Worm (Caenorhabditis elegans) whole organism, L1 larva: ENCODE results near the gene fli-1.

Experiments
- C16A3.4 ChIP-seq: fragments of 150-350 bp; optimal IDR thresholded peaks from 2 replicates; lab custom pipeline; 2014; ENCODE audit warnings: missing biosample characterization, missing genetic modification characterization
- C34B4.2 ChIP-seq: sonication (generic microtip); optimal IDR thresholded peaks from 2 replicates; lab custom pipeline; 2017; ENCODE audit warnings: mild to moderate bottlenecking, missing genetic modification characterization, missing compliant biosample characterization
- F16B12.6 ChIP-seq: fragments of 150-350 bp; optimal IDR thresholded peaks from 2 replicates; lab custom pipeline; 2014; ENCODE audit warnings: missing biosample characterization, missing genetic modification characterization
- Y116A8C.19 ChIP-seq: sonication (generic microtip); optimal IDR thresholded peaks from 2 replicates; lab custom pipeline; 2016; ENCODE audit warnings: missing compliant biosample characterization, missing genetic modification characterization, borderline replicate concordance
- alr-1 ChIP-seq: fragments of 200-800 bp; sonication (Bioruptor generic); optimal IDR thresholded peaks from 2 replicates; lab custom pipeline; 2018; ENCODE audit warnings: borderline replicate concordance, mild to moderate bottlenecking, missing genetic modification characterization, missing compliant biosample characterization
- blmp-1 ChIP-seq: fragments of 150-350 bp; optimal IDR thresholded peaks from 2 replicates; lab custom pipeline; 2014; ENCODE audit warnings: missing biosample characterization, missing genetic modification characterization
- ceh-8 ChIP-seq: fragments of 200-800 bp; sonication (Bioruptor generic); optimal IDR thresholded peaks from 2 replicates; lab custom pipeline; 2018; ENCODE audit warnings: mild to moderate bottlenecking, missing genetic modification characterization, moderate library complexity, missing compliant biosample characterization
- ceh-82 ChIP-seq, 3 experiments: fragments of 150-350 bp in 1 of 3; sonication (generic microtip) in 2 of 3; optimal IDR thresholded peaks; 2 replicates each; lab custom pipeline; 2014 to 2017; ENCODE audit warnings: missing biosample characterization in 3 of 3, missing genetic modification characterization in 3 of 3
- ceh-88 ChIP-seq: fragments of 200-800 bp; sonication (Bioruptor generic); IDR thresholded peaks from 2 replicates; pipeline ENCODE4 v1.3.6; 2022; ENCODE audit warnings: missing genetic modification characterization, missing compliant biosample characterization
- ceh-90 ChIP-seq: sonication (generic microtip); optimal IDR thresholded peaks from 2 replicates; lab custom pipeline; 2016; ENCODE audit warnings: missing genetic modification characterization, missing compliant biosample characterization
- ces-1 ChIP-seq: fragments of 150-350 bp; optimal IDR thresholded peaks from 2 replicates; lab custom pipeline; 2014; ENCODE audit warnings: missing biosample characterization, missing genetic modification reagents, missing genetic modification characterization
- dpl-1 ChIP-seq, 3 experiments: fragments of 150-350 bp in 2 of 3; sonication (generic microtip) in 1 of 3; optimal IDR thresholded peaks; 2 replicates each; lab custom pipeline; 2014 to 2017; ENCODE audit warnings: missing biosample characterization in 3 of 3, missing genetic modification characterization in 3 of 3, missing genetic modification reagents in 3 of 3
- dsc-1 ChIP-seq: sonication (generic microtip); optimal IDR thresholded peaks from 2 replicates; lab custom pipeline; 2016; ENCODE audit warnings: mild to moderate bottlenecking, missing genetic modification characterization, missing compliant biosample characterization
- egl-27 ChIP-seq, 2 experiments: fragments of 150-350 bp in 1 of 2; sonication (generic microtip); optimal IDR thresholded peaks; 3 replicates each; lab custom pipeline; 2017 to 2018; ENCODE audit warnings: missing biosample characterization in 2 of 2, missing genetic modification characterization in 2 of 2, missing genetic modification reagents in 2 of 2
- ets-5 ChIP-seq: fragments of 200-800 bp; sonication (Bioruptor generic); IDR thresholded peaks from 2 replicates; pipeline ENCODE4 v1.3.6; 2022; ENCODE audit warnings: missing genetic modification characterization, missing compliant biosample characterization
- fkh-4 ChIP-seq: sonication (generic microtip); optimal IDR thresholded peaks from 2 replicates; lab custom pipeline; 2016; ENCODE audit warnings: missing compliant biosample characterization, missing genetic modification characterization, borderline replicate concordance
- fkh-8 ChIP-seq: sonication (generic microtip); optimal IDR thresholded peaks from 2 replicates; lab custom pipeline; 2016; ENCODE audit warnings: mild to moderate bottlenecking, missing genetic modification characterization, missing compliant biosample characterization
- grh-1 ChIP-seq: fragments of 200-800 bp; sonication (Bioruptor generic); IDR thresholded peaks from 2 replicates; pipeline ENCODE4 v1.3.6; 2022; ENCODE audit warnings: missing genetic modification reagents, missing genetic modification characterization, missing compliant biosample characterization
- hlh-17 ChIP-seq: fragments of 200-800 bp; sonication (Bioruptor generic); optimal IDR thresholded peaks from 2 replicates; lab custom pipeline; 2018; ENCODE audit warnings: missing genetic modification characterization, mild to moderate bottlenecking, missing compliant biosample characterization, moderate library complexity, borderline replicate concordance
- hpl-2 ChIP-seq: fragments of 150-350 bp; optimal IDR thresholded peaks from 2 replicates; lab custom pipeline; 2014; ENCODE audit warnings: missing biosample characterization, missing genetic modification reagents, missing genetic modification characterization
- irx-1 ChIP-seq: sonication (generic microtip); optimal IDR thresholded peaks from 2 replicates; lab custom pipeline; 2016; ENCODE audit warnings: missing genetic modification characterization, missing compliant biosample characterization
- lin-13 ChIP-seq: fragments of 150-350 bp; optimal IDR thresholded peaks from 2 replicates; lab custom pipeline; 2014; ENCODE audit warnings: missing biosample characterization, missing genetic modification reagents, missing genetic modification characterization
- lin-15B ChIP-seq: fragments of 150-350 bp; sonication (generic microtip); optimal IDR thresholded peaks from 3 replicates; lab custom pipeline; 2014; ENCODE audit warnings: missing biosample characterization, missing genetic modification characterization
- lin-39 ChIP-seq: fragments of 150-350 bp; optimal IDR thresholded peaks from 2 replicates; lab custom pipeline; 2014; ENCODE audit warnings: missing biosample characterization, missing genetic modification reagents, missing genetic modification characterization
- mab-9 ChIP-seq: fragments of 200-800 bp; sonication (Bioruptor generic); IDR thresholded peaks from 2 replicates; pipeline ENCODE4 v1.3.6; 2022; ENCODE audit warnings: missing genetic modification reagents, missing genetic modification characterization, missing compliant biosample characterization
- mep-1 ChIP-seq: fragments of 150-350 bp; optimal IDR thresholded peaks from 2 replicates; lab custom pipeline; 2014; ENCODE audit warnings: missing biosample characterization, missing genetic modification characterization
- nhr-11 ChIP-seq: fragments of 150-350 bp; optimal IDR thresholded peaks from 2 replicates; lab custom pipeline; 2014; ENCODE audit warnings: missing biosample characterization, missing genetic modification characterization
- nhr-12 ChIP-seq: sonication (generic microtip); optimal IDR thresholded peaks from 2 replicates; lab custom pipeline; 2017; ENCODE audit warnings: missing biosample characterization, missing genetic modification characterization
- nhr-237 ChIP-seq: fragments of 150-350 bp; optimal IDR thresholded peaks from 2 replicates; lab custom pipeline; 2014; ENCODE audit warnings: missing biosample characterization, missing genetic modification characterization
- nhr-28 ChIP-seq: fragments of 150-350 bp; optimal IDR thresholded peaks from 2 replicates; lab custom pipeline; 2014; ENCODE audit warnings: missing biosample characterization, missing genetic modification characterization
- nhr-47 ChIP-seq: sonication (generic microtip); optimal IDR thresholded peaks from 2 replicates; lab custom pipeline; 2016; ENCODE audit warnings: mild to moderate bottlenecking, missing genetic modification characterization, moderate library complexity, missing compliant biosample characterization
- nhr-71 ChIP-seq: sonication (generic microtip); optimal IDR thresholded peaks from 2 replicates; lab custom pipeline; 2016; ENCODE audit warnings: mild to moderate bottlenecking, missing genetic modification characterization, moderate library complexity, missing compliant biosample characterization
- nhr-76 ChIP-seq: sonication (generic microtip); optimal IDR thresholded peaks from 2 replicates; lab custom pipeline; 2017; ENCODE audit warnings: missing biosample characterization, missing genetic modification characterization
- nhr-77 ChIP-seq: fragments of 150-350 bp; optimal IDR thresholded peaks from 2 replicates; lab custom pipeline; 2014; ENCODE audit warnings: missing biosample characterization, missing genetic modification characterization
- nhr-84 ChIP-seq: sonication (generic microtip); optimal IDR thresholded peaks from 2 replicates; lab custom pipeline; 2017; ENCODE audit warnings: missing biosample characterization, missing genetic modification characterization
- nhr-85 ChIP-seq: sonication (generic microtip); peaks from one replicate; lab custom pipeline; 2016; ENCODE audit warnings: missing genetic modification characterization, inconsistent platforms, missing compliant biosample characterization
- pag-3 ChIP-seq: sonication (generic microtip); optimal IDR thresholded peaks from 2 replicates; lab custom pipeline; 2017; ENCODE audit warnings: missing genetic modification characterization, mild to moderate bottlenecking, missing compliant biosample characterization, antibody characterized with exemption, borderline replicate concordance; ENCODE audit not compliant: insufficient read depth
- pax-3 ChIP-seq: fragments of 200-800 bp; sonication (Bioruptor generic); optimal IDR thresholded peaks from 2 replicates; lab custom pipeline; 2018; ENCODE audit warnings: mild to moderate bottlenecking, missing genetic modification characterization, moderate library complexity, missing compliant biosample characterization
- pqm-1 ChIP-seq: sonication (generic microtip); optimal IDR thresholded peaks from 3 replicates; lab custom pipeline; 2017; ENCODE audit warnings: missing biosample characterization, missing genetic modification characterization
- skn-1 ChIP-seq: fragments of 150-350 bp; optimal IDR thresholded peaks from 2 replicates; lab custom pipeline; 2014; ENCODE audit warnings: missing biosample characterization, missing genetic modification characterization
- snu-23 ChIP-seq: sonication (generic microtip); optimal IDR thresholded peaks from 2 replicates; lab custom pipeline; 2016; ENCODE audit warnings: missing genetic modification characterization, missing compliant biosample characterization
- sox-4 ChIP-seq: sonication (generic microtip); optimal IDR thresholded peaks from 2 replicates; lab custom pipeline; 2016; ENCODE audit warnings: missing genetic modification characterization, missing compliant biosample characterization
- sptf-1 ChIP-seq: fragments of 150-350 bp; optimal IDR thresholded peaks from 2 replicates; lab custom pipeline; 2014; ENCODE audit warnings: missing biosample characterization, missing genetic modification characterization
- sup-37 ChIP-seq: fragments of 200-800 bp; sonication (Bioruptor generic); optimal IDR thresholded peaks from 2 replicates; lab custom pipeline; 2018; ENCODE audit warnings: mild to moderate bottlenecking, missing genetic modification characterization, missing compliant biosample characterization
- tbx-2 ChIP-seq: sonication (generic microtip); optimal IDR thresholded peaks from 2 replicates; lab custom pipeline; 2016; ENCODE audit warnings: missing genetic modification characterization, missing compliant biosample characterization
- tlp-1 ChIP-seq: fragments of 150-350 bp; optimal IDR thresholded peaks from 2 replicates; lab custom pipeline; 2014; ENCODE audit warnings: missing biosample characterization, missing genetic modification characterization
- unc-130 ChIP-seq: fragments of 150-350 bp; optimal IDR thresholded peaks from 2 replicates; lab custom pipeline; 2017; ENCODE audit warnings: missing biosample characterization, missing genetic modification characterization, inconsistent platforms
- unc-62 ChIP-seq: fragments of 150-350 bp; optimal IDR thresholded peaks from 2 replicates; lab custom pipeline; 2014; ENCODE audit warnings: missing biosample characterization, missing genetic modification reagents, missing genetic modification characterization
- vab-15 ChIP-seq: sonication (generic microtip); optimal IDR thresholded peaks from 2 replicates; lab custom pipeline; 2017; ENCODE audit warnings: missing genotype, mild to moderate bottlenecking, missing genetic modification characterization, missing compliant biosample characterization
- ztf-4 ChIP-seq: fragments of 150-350 bp; optimal IDR thresholded peaks from 2 replicates; lab custom pipeline; 2014; ENCODE audit warnings: missing biosample characterization, missing genetic modification characterization

The fli-1 gene

DNA sequence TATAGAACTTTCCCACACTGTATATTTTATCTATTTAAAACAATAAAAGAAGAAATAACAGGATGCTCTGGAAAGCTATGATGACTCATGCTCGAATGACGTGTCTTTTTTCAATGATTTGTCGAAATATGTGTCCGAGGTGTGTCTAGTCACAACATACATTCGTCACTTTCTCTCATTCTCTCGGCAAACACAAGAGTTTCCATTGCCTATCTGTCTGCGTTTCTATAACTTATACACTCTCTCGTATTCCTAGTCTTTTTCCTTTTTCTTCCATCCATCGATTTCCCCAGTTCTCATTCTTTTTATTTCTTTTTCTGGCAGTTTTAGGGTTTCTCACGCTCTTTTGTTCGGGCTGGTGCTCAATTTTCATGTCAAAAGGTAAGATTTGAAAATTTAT, 13.1 kb upstream of the fli-1 start (continued):
- no peak for TF ChIP-seq dsc-1
- TF ChIP-seq nhr-76 (tag; lab: Kevin White, UChicago) = no peak
- no peak for TF ChIP-seq grh-1 (GFP tag; lab: Robert Waterston, UW)
- TF ChIP-seq ceh-90 (tag; lab: Kevin White, UChicago) = no peak
- no peak for TF ChIP-seq ets-5 (GFP tag; lab: Robert Waterston, UW)
- no peak for TF ChIP-seq nhr-12
- no peak for TF ChIP-seq sox-4 (tag; lab: Kevin White, UChicago)
- TF ChIP-seq pag-3 (tag; lab: Kevin White, UChicago) = no peak
- no peak for TF ChIP-seq lin-39 (tag; lab: Kevin White, UChicago)
- peak; percentile 92 for TF ChIP-seq blmp-1 (tag; lab: Kevin White, UChicago)
- no peak for TF ChIP-seq pqm-1
- TF ChIP-seq tbx-2 = no peak
- TF ChIP-seq nhr-77 = no peak
- TF ChIP-seq snu-23 (GFP tag; lab: Kevin White, UChicago) = peak; percentile 45
- no peak for TF ChIP-seq fkh-4 (tag; lab: Kevin White, UChicago)
- TF ChIP-seq tlp-1 = no peak
- no peak for TF ChIP-seq ces-1 (GFP tag; lab: Kevin White, UChicago)
- no peak for TF ChIP-seq lin-15B (tag; lab: Kevin White, UChicago)
- no peak for TF ChIP-seq skn-1 (tag; lab: Kevin White, UChicago)
- no peak for TF ChIP-seq Y116A8C.19 (tag; lab: Kevin White, UChicago)
- TF ChIP-seq unc-130 (tag; lab: Kevin White, UChicago) = no peak
- no peak for TF ChIP-seq hlh-17 (GFP tag; lab: Kevin White, UChicago)
- TF ChIP-seq nhr-11 (tag; lab: Kevin White, UChicago) = no peak
- no peak for TF ChIP-seq vab-15 (tag; lab: Kevin White, UChicago)
- no peak for TF ChIP-seq mab-9 (GFP tag; lab: Robert Waterston, UW)
- peak; percentile 3 for TF ChIP-seq nhr-47 (tag; lab: Kevin White, UChicago)
- no peak for TF ChIP-seq ceh-8
- no peak for TF ChIP-seq alr-1 (tag; lab: Kevin White, UChicago)
- no peak for TF ChIP-seq irx-1
- TF ChIP-seq ceh-82 (tag; optimal IDR thresholded peaks at IDR 0.05; lab: Kevin White, UChicago) = peak in 1 of 3 experiments; percentile 35
- no peak for TF ChIP-seq ceh-88 (GFP tag; lab: Robert Waterston, UW)
- TF ChIP-seq unc-62 (GFP tag; lab: Kevin White, UChicago) = no peak
- TF ChIP-seq lin-13 (GFP tag; lab: Kevin White, UChicago) = no peak
- TF ChIP-seq, all 84 proteins: peak for 16

ce11 chrIII:8693322-8693721, 9.8 kb upstream of the fli-1 start, which contains the start of gene B0303.7:
TSS of gene B0303.7 (plus strand) at chrIII:8693622.
- TF ChIP-seq nhr-84 (tag; lab: Kevin White, UChicago) (no peak), sup-37 (GFP tag; lab: Kevin White, UChicago) (no peak), nhr-71 (no peak), nhr-28 (tag; lab: Kevin White, UChicago) (no peak)

ce11 chrIII:8689655-8690054, 6.1 kb upstream of the fli-1 start, which contains the start of gene B0303.4:
TSS of gene B0303.4 (plus strand) at chrIII:8689850.
- TF ChIP-seq hpl-2 (no peak), blmp-1 (tag; lab: Kevin White, UChicago) (peak; percentile 83), nhr-12 (no peak), sup-37 (GFP tag; lab: Kevin White, UChicago) (no peak), nhr-47 (tag; lab: Kevin White, UChicago) (peak; percentile 46), tlp-1 (no peak), ztf-4 (tag; lab: Kevin White, UChicago) (no peak), unc-62 (GFP tag; lab: Kevin White, UChicago) (no peak), ceh-82 (tag; optimal IDR thresholded peaks at IDR 0.05; lab: Kevin White, UChicago) (peak in 1 of 3 experiments; percentile 33), nhr-85 (no peak), fkh-8 (tag; lab: Kevin White, UChicago) (peak; percentile 51), pax-3 (tag; lab: Kevin White, UChicago) (no peak), snu-23 (GFP tag; lab: Kevin White, UChicago) (peak; percentile 74), dpl-1 (GFP tag; optimal IDR thresholded peaks at IDR 0.05; lab: Kevin White, UChicago) (peak; percentile 46 to 68 (median 51)), C34B4.2 (no peak), F16B12.6 (tag; lab: Kevin White, UChicago) (peak; percentile 83), ets-5 (GFP tag; lab: Robert Waterston, UW) (no peak), egl-27 (tag; optimal IDR thresholded peaks at IDR 0.05; lab: Kevin White, UChicago) (no peak), sptf-1 (tag; lab: Kevin White, UChicago) (no peak), nhr-237 (tag; lab: Kevin White, UChicago) (no peak), unc-130 (tag; lab: Kevin White, UChicago) (peak; percentile 48), C16A3.4 (tag; lab: Kevin White, UChicago) (peak; percentile 51), lin-39 (tag; lab: Kevin White, UChicago) (no peak), mep-1 (tag; lab: Kevin White, UChicago) (peak; percentile 92)
